Fruit fly (Drosophila melanogaster): Measurements from ENCODE around the gene CG10301.

CG10301 gene

DNA sequence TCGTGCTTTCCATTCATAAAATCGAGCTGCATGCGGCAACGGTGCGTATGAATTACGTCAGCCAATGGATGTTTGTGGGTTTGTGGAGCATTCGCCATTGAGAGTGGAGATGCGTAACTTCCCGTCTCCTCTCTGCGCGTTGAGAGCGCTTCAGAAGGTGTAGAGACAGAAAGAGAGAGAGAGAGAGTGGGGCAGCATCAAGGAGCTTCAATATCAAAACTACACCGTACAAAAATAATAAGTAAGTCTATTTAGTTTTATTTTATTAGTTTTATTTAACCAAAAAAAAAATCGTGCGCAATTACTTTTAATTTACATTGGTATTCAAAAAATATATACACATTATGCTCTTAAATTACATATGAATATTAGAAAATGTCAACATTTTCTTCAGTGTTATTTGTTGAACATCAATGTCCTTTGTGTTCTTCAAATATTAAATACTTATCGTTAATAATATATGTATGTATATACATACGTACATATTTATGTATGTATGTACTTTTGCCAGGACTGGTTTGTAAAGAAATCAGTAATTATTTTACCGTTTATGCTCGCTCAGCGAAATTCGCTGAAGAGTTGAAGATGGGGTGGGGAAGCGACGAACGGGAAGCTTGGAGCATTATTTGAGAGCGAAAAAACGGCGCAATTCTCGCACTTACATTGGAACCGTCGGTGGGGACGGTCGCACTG is 12.9 kb downstream of the CG10301 start, which contains the start of gene CG10365:
Gene CG10365 (plus strand): TSS at position 652 of the 693 bp plus-strand sequence.
- TF ChIP-seq brk (GFP tag; optimal IDR thresholded peaks at IDR 0.05) (peak; percentile 69), psq (GFP tag; optimal IDR thresholded peaks at IDR 0.05) (peak; percentile 85), ey (GFP tag; optimal IDR thresholded peaks at IDR 0.05) (peak; percentile 43), woc (GFP tag; optimal IDR thresholded peaks at IDR 0.05) (peak; percentile 53), usp (GFP tag; optimal IDR thresholded peaks at IDR 0.05) (no peak), dsf (GFP tag; optimal IDR thresholded peaks at IDR 0.05; ENCODE audit: borderline replicate concordance) (no peak), lola (GFP tag; optimal IDR thresholded peaks at IDR 0.05) (no peak), Hnf4 (GFP tag; optimal IDR thresholded peaks at IDR 0.05) (peak; percentile 52), Jra (GFP tag; optimal IDR thresholded peaks at IDR 0.05) (no peak), sv (GFP tag; optimal IDR thresholded peaks at IDR 0.05) (no peak), h (GFP tag; optimal IDR thresholded peaks at IDR 0.05) (peak; percentile 76), dmrt93B (GFP tag; optimal IDR thresholded peaks at IDR 0.05) (peak; percentile 35), tai (GFP tag; optimal IDR thresholded peaks at IDR 0.05) (peak; percentile 7), Hr83 (GFP tag; optimal IDR thresholded peaks at IDR 0.05; ENCODE audit: poor library complexity, severe bottlenecking) (no peak), rgr (GFP tag; optimal IDR thresholded peaks at IDR 0.05) (peak; percentile 85), pan (optimal IDR thresholded peaks at IDR 0.05) (no peak), OdsH (GFP tag; optimal IDR thresholded peaks at IDR 0.05) (peak; percentile 91), Myc (optimal IDR thresholded peaks at IDR 0.05) (no peak), CG32264 (GFP tag; optimal IDR thresholded peaks at IDR 0.05) (no peak), Mio (GFP tag; optimal IDR thresholded peaks at IDR 0.05) (no peak), Hr78 (GFP tag; optimal IDR thresholded peaks at IDR 0.05) (no peak), Vsx2 (GFP tag; optimal IDR thresholded peaks at IDR 0.05; ENCODE audit: partially characterized antibody) (peak; percentile 18), CG9705 (GFP tag; optimal IDR thresholded peaks at IDR 0.05) (peak; percentile 21), foxo (GFP tag; optimal IDR thresholded peaks at IDR 0.05) (peak in 1 of 2 experiments; percentile 91), Dfd (GFP tag; optimal IDR thresholded peaks at IDR 0.05) (no peak), jim (GFP tag; optimal IDR thresholded peaks at IDR 0.05) (no peak), dl (GFP tag; optimal IDR thresholded peaks at IDR 0.05; ENCODE audit: insufficient read depth in 1 of 2, partially characterized antibody in 2 of 2) (peak; percentile 50 to 80), Sp1 (GFP tag; optimal IDR thresholded peaks at IDR 0.05) (peak; percentile 93), CrebA (GFP tag; optimal IDR thresholded peaks at IDR 0.05; ENCODE audit: borderline replicate concordance) (no peak), N (GFP tag; optimal IDR thresholded peaks at IDR 0.05) (no peak), Abd-B (GFP tag; optimal IDR thresholded peaks at IDR 0.05) (no peak), GATAd (GFP tag; optimal IDR thresholded peaks at IDR 0.05) (no peak), br (GFP tag; optimal IDR thresholded peaks at IDR 0.05) (no peak), HLH106 (tag; optimal IDR thresholded peaks at IDR 0.05) (peak; percentile 76), sage (GFP tag; optimal IDR thresholded peaks at IDR 0.05) (no peak), Rel (GFP tag; optimal IDR thresholded peaks at IDR 0.05) (no peak), Rel (tag; optimal IDR thresholded peaks at IDR 0.05) (peak; percentile 2), fru (GFP tag; optimal IDR thresholded peaks at IDR 0.05) (peak; percentile 81), Dif (GFP tag; optimal IDR thresholded peaks at IDR 0.05; ENCODE audit: partially characterized antibody) (peak; percentile 88)

DNA sequence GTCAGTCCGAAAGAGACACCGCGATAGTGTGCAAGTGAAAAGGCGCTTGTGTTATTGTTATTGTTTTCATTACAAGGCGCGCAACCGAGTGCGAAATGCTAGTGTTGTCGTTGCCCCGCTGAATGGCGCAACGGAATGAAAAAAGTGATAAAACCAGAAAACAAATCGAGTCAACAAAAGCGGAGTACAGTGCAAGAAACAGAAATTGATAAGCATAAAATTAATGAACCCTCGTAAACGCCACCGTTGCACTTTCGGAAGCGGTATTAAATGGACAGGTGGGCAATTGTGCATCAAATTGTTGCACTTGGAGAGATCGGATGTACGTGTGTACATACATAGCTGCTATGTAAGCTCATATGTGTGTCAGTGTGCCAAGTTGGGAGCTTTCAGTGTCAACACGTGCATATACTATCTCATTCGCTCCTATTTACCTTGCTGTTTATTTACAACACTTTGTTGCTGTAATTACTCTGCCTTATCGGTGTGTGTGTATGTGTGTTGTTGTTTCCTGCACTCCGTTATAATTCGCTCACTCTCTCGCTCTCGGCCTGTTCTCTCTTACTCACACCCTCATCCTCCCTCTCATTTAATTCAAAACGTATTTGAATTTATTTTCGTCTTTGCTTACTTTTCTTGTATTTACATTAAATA is 13.6 kb downstream of the CG10301 start:
- TF ChIP-seq h (GFP tag; optimal IDR thresholded peaks at IDR 0.05) (peak; percentile 45), usp (GFP tag; optimal IDR thresholded peaks at IDR 0.05) (no peak), Dfd (GFP tag; optimal IDR thresholded peaks at IDR 0.05) (no peak), brk (GFP tag; optimal IDR thresholded peaks at IDR 0.05) (no peak), OdsH (GFP tag; optimal IDR thresholded peaks at IDR 0.05) (no peak), jim (GFP tag; optimal IDR thresholded peaks at IDR 0.05) (no peak), dl (GFP tag; optimal IDR thresholded peaks at IDR 0.05; ENCODE audit: insufficient read depth in 1 of 2, partially characterized antibody in 2 of 2) (peak; percentile 22 to 38), woc (GFP tag; optimal IDR thresholded peaks at IDR 0.05) (no peak), ey (GFP tag; optimal IDR thresholded peaks at IDR 0.05) (no peak), N (GFP tag; optimal IDR thresholded peaks at IDR 0.05) (no peak), GATAd (GFP tag; optimal IDR thresholded peaks at IDR 0.05) (no peak), dsf (GFP tag; optimal IDR thresholded peaks at IDR 0.05; ENCODE audit: borderline replicate concordance) (no peak), tai (GFP tag; optimal IDR thresholded peaks at IDR 0.05) (peak; percentile 51), pan (optimal IDR thresholded peaks at IDR 0.05) (no peak), Sp1 (GFP tag; optimal IDR thresholded peaks at IDR 0.05) (peak; percentile 2), HLH106 (tag; optimal IDR thresholded peaks at IDR 0.05) (peak; percentile 10), br (GFP tag; optimal IDR thresholded peaks at IDR 0.05) (peak; percentile 11), rgr (GFP tag; optimal IDR thresholded peaks at IDR 0.05) (peak; percentile 15), sv (GFP tag; optimal IDR thresholded peaks at IDR 0.05) (no peak), Jra (GFP tag; optimal IDR thresholded peaks at IDR 0.05) (peak; percentile 17), CG9705 (GFP tag; optimal IDR thresholded peaks at IDR 0.05) (no peak), Hnf4 (GFP tag; optimal IDR thresholded peaks at IDR 0.05) (no peak), dmrt93B (GFP tag; optimal IDR thresholded peaks at IDR 0.05) (no peak), CG32264 (GFP tag; optimal IDR thresholded peaks at IDR 0.05) (no peak), Rel (GFP tag; optimal IDR thresholded peaks at IDR 0.05) (no peak), Rel (tag; optimal IDR thresholded peaks at IDR 0.05) (no peak), CrebA (GFP tag; optimal IDR thresholded peaks at IDR 0.05; ENCODE audit: borderline replicate concordance) (no peak), Vsx2 (GFP tag; optimal IDR thresholded peaks at IDR 0.05; ENCODE audit: partially characterized antibody) (no peak), Dif (GFP tag; optimal IDR thresholded peaks at IDR 0.05; ENCODE audit: partially characterized antibody) (peak; percentile 74), lola (GFP tag; optimal IDR thresholded peaks at IDR 0.05) (no peak), Myc (optimal IDR thresholded peaks at IDR 0.05) (no peak), Mio (GFP tag; optimal IDR thresholded peaks at IDR 0.05) (no peak), foxo (GFP tag; optimal IDR thresholded peaks at IDR 0.05) (peak in 1 of 2 experiments; percentile 51), Abd-B (GFP tag; optimal IDR thresholded peaks at IDR 0.05) (no peak), psq (GFP tag; optimal IDR thresholded peaks at IDR 0.05) (no peak), Hr83 (GFP tag; optimal IDR thresholded peaks at IDR 0.05; ENCODE audit: poor library complexity, severe bottlenecking) (peak; percentile 70), fru (GFP tag; optimal IDR thresholded peaks at IDR 0.05) (peak; percentile 24), sage (GFP tag; optimal IDR thresholded peaks at IDR 0.05) (peak; percentile 34), Hr78 (GFP tag; optimal IDR thresholded peaks at IDR 0.05) (no peak)
